Worm (Caenorhabditis elegans): ENCODE results near the gene F10B5.3.

Gene F10B5.3

ce11 chrII:8178614-8179013 lies 28.8 kb upstream of the F10B5.3 start:
- TF ChIP-seq ztf-23 (GFP tag; IDR thresholded peaks at IDR 0.05) (no peak), klf-2 (GFP tag; conservative IDR thresholded peaks at IDR 0.05) (no peak), tab-1 (GFP tag; IDR thresholded peaks at IDR 0.05) (no peak)

ce11 chrII:8177095-8177494 lies 27.3 kb upstream of the F10B5.3 start, which contains the start of gene acr-14:
acr-14 (minus strand) TSS chrII:8177195.
- TF ChIP-seq ztf-23 (GFP tag; IDR thresholded peaks at IDR 0.05): no peak
- TF ChIP-seq ztf-29 (GFP tag; IDR thresholded peaks at IDR 0.05): no peak
- TF ChIP-seq tab-1 (GFP tag; IDR thresholded peaks at IDR 0.05): no peak
- no peak for TF ChIP-seq ref-1 (GFP tag; conservative IDR thresholded peaks at IDR 0.05)
- no peak for TF ChIP-seq T22C8.4 (GFP tag; IDR thresholded peaks at IDR 0.05)
- TF ChIP-seq klf-2 (GFP tag; conservative IDR thresholded peaks at IDR 0.05): no peak
- no peak for TF ChIP-seq flt-1 (GFP tag; IDR thresholded peaks at IDR 0.05)
- TF ChIP-seq med-1 (GFP tag; optimal IDR thresholded peaks at IDR 0.05; ENCODE audit: insufficient read depth): no peak
- TF ChIP-seq cog-1 (tag; optimal IDR thresholded peaks at IDR 0.05): no peak

- no peak for TF ChIP-seq klf-2 (GFP tag; conservative IDR thresholded peaks at IDR 0.05)
These were observed 24.3 kb upstream of the F10B5.3 start for ce11 chrII:8174148-8174547.

ce11 chrII:8173449-8173848 lies 23.6 kb upstream of the F10B5.3 start, which contains the start of the genes decr-1.3 and T05C12.1:
decr-1.3 (minus strand) TSS chrII:8173549.
T05C12.1 (plus strand) TSS chrII:8173680.
- TF ChIP-seq klf-2 (GFP tag; conservative IDR thresholded peaks at IDR 0.05) (no peak), med-1 (GFP tag; optimal IDR thresholded peaks at IDR 0.05; ENCODE audit: insufficient read depth) (no peak)

ce11 chrII:8170374-8170773 lies 20.5 kb upstream of the F10B5.3 start, which contains the start of gene T05C12.11:
T05C12.11 (minus strand) TSS chrII:8170474.
- no peak for TF ChIP-seq flt-1 (GFP tag; IDR thresholded peaks at IDR 0.05)
- TF ChIP-seq T22C8.4 (GFP tag; IDR thresholded peaks at IDR 0.05): no peak
- no peak for TF ChIP-seq klf-2 (GFP tag; conservative IDR thresholded peaks at IDR 0.05)
- no peak for TF ChIP-seq med-1 (GFP tag; optimal IDR thresholded peaks at IDR 0.05; ENCODE audit: insufficient read depth)
- no peak for TF ChIP-seq tab-1 (GFP tag; IDR thresholded peaks at IDR 0.05)
- no peak for TF ChIP-seq ztf-29 (GFP tag; IDR thresholded peaks at IDR 0.05)
- TF ChIP-seq ztf-23 (GFP tag; IDR thresholded peaks at IDR 0.05): no peak
- TF ChIP-seq cog-1 (tag; optimal IDR thresholded peaks at IDR 0.05): no peak
- no peak for TF ChIP-seq ref-1 (GFP tag; conservative IDR thresholded peaks at IDR 0.05)

ce11 chrII:8169283-8169682 lies 19.5 kb upstream of the F10B5.3 start, which contains the start of gene T05C12.15:
T05C12.15 (plus strand) TSS chrII:8169583.
- TF ChIP-seq ztf-29 (GFP tag; IDR thresholded peaks at IDR 0.05): no peak
- no peak for TF ChIP-seq T22C8.4 (GFP tag; IDR thresholded peaks at IDR 0.05)
- TF ChIP-seq tab-1 (GFP tag; IDR thresholded peaks at IDR 0.05): no peak
- no peak for TF ChIP-seq ref-1 (GFP tag; conservative IDR thresholded peaks at IDR 0.05)
- no peak for TF ChIP-seq klf-2 (GFP tag; conservative IDR thresholded peaks at IDR 0.05)
- no peak for TF ChIP-seq cog-1 (tag; optimal IDR thresholded peaks at IDR 0.05)
- TF ChIP-seq flt-1 (GFP tag; IDR thresholded peaks at IDR 0.05): no peak
- no peak for TF ChIP-seq ztf-23 (GFP tag; IDR thresholded peaks at IDR 0.05)
- no peak for TF ChIP-seq med-1 (GFP tag; optimal IDR thresholded peaks at IDR 0.05; ENCODE audit: insufficient read depth)

ce11 chrII:8162120-8162648 lies 12.4 kb upstream of the F10B5.3 start, which contains the start of the genes emb-27 and rrf-3:
emb-27 (minus strand) TSS chrII:8162170.
rrf-3 (plus strand) TSS chrII:8162465.
- no peak for TF ChIP-seq flt-1 (GFP tag; IDR thresholded peaks at IDR 0.05)
- no peak for TF ChIP-seq ztf-29 (GFP tag; IDR thresholded peaks at IDR 0.05)
- TF ChIP-seq tab-1 (GFP tag; IDR thresholded peaks at IDR 0.05): no peak
- no peak for TF ChIP-seq cog-1 (tag; optimal IDR thresholded peaks at IDR 0.05)
- no peak for TF ChIP-seq ref-1 (GFP tag; conservative IDR thresholded peaks at IDR 0.05)
- TF ChIP-seq med-1 (GFP tag; optimal IDR thresholded peaks at IDR 0.05; ENCODE audit: insufficient read depth): no peak
- no peak for TF ChIP-seq ztf-23 (GFP tag; IDR thresholded peaks at IDR 0.05)
- no peak for TF ChIP-seq klf-2 (GFP tag; conservative IDR thresholded peaks at IDR 0.05)
- TF ChIP-seq T22C8.4 (GFP tag; IDR thresholded peaks at IDR 0.05): no peak

- no peak for TF ChIP-seq tab-1 (GFP tag; IDR thresholded peaks at IDR 0.05)
- TF ChIP-seq ztf-29 (GFP tag; IDR thresholded peaks at IDR 0.05): no peak
- TF ChIP-seq flt-1 (GFP tag; IDR thresholded peaks at IDR 0.05): no peak
- no peak for TF ChIP-seq klf-2 (GFP tag; conservative IDR thresholded peaks at IDR 0.05)
- TF ChIP-seq ztf-23 (GFP tag; IDR thresholded peaks at IDR 0.05): no peak
- TF ChIP-seq cog-1 (tag; optimal IDR thresholded peaks at IDR 0.05): no peak
- no peak for TF ChIP-seq med-1 (GFP tag; optimal IDR thresholded peaks at IDR 0.05; ENCODE audit: insufficient read depth)
- no peak for TF ChIP-seq T22C8.4 (GFP tag; IDR thresholded peaks at IDR 0.05)
- TF ChIP-seq ref-1 (GFP tag; conservative IDR thresholded peaks at IDR 0.05): no peak
These were observed 11.1 kb upstream of the F10B5.3 start for ce11 chrII:8160916-8161315.

- TF ChIP-seq ztf-23 (GFP tag; IDR thresholded peaks at IDR 0.05): no peak
- TF ChIP-seq ref-1 (GFP tag; conservative IDR thresholded peaks at IDR 0.05): no peak
- TF ChIP-seq tab-1 (GFP tag; IDR thresholded peaks at IDR 0.05): no peak
- TF ChIP-seq med-1 (GFP tag; optimal IDR thresholded peaks at IDR 0.05; ENCODE audit: insufficient read depth): no peak
- TF ChIP-seq ztf-29 (GFP tag; IDR thresholded peaks at IDR 0.05): no peak
- no peak for TF ChIP-seq flt-1 (GFP tag; IDR thresholded peaks at IDR 0.05)
- TF ChIP-seq T22C8.4 (GFP tag; IDR thresholded peaks at IDR 0.05): no peak
- no peak for TF ChIP-seq klf-2 (GFP tag; conservative IDR thresholded peaks at IDR 0.05)
- no peak for TF ChIP-seq cog-1 (tag; optimal IDR thresholded peaks at IDR 0.05)
These were observed 8.2 kb upstream of the F10B5.3 start, which contains the start of gene pch-2 for ce11 chrII:8157991-8158390. pch-2 (plus strand) TSS chrII:8158349.

- TF ChIP-seq cog-1 (tag; optimal IDR thresholded peaks at IDR 0.05): no peak
- TF ChIP-seq tab-1 (GFP tag; IDR thresholded peaks at IDR 0.05): no peak
- TF ChIP-seq med-1 (GFP tag; optimal IDR thresholded peaks at IDR 0.05; ENCODE audit: insufficient read depth): no peak
- TF ChIP-seq flt-1 (GFP tag; IDR thresholded peaks at IDR 0.05): no peak
- TF ChIP-seq ref-1 (GFP tag; conservative IDR thresholded peaks at IDR 0.05): no peak
- no peak for TF ChIP-seq T22C8.4 (GFP tag; IDR thresholded peaks at IDR 0.05)
- TF ChIP-seq ztf-29 (GFP tag; IDR thresholded peaks at IDR 0.05): no peak
- no peak for TF ChIP-seq klf-2 (GFP tag; conservative IDR thresholded peaks at IDR 0.05)
- no peak for TF ChIP-seq ztf-23 (GFP tag; IDR thresholded peaks at IDR 0.05)
These were observed 7.1 kb upstream of the F10B5.3 start, which contains the start of the genes tub-1 and tmem-138 for ce11 chrII:8156845-8157373. tub-1 (minus strand) TSS chrII:8156945. tmem-138 (plus strand) TSS chrII:8157323.

Data from whole organism, midembryonic.